Fruit fly (Drosophila melanogaster) whole organism: ENCODE data around the gene CG13970.

ENCODE experiments used
- CG8478 ChIP-seq: fragments of >200 bp; optimal IDR thresholded peaks from 2 replicates; lab custom pipeline; 2018; ENCODE audit warnings: inconsistent platforms
- Dll ChIP-seq: fragments of >200 bp; optimal IDR thresholded peaks from 2 replicates; lab custom pipeline; 2017
- EcR ChIP-seq, 2 experiments: fragments of >200 bp; optimal IDR thresholded peaks; 2 replicates each; lab custom pipeline; 2017; ENCODE audit warnings: missing biosample characterization in 2 of 2, missing genetic modification characterization in 2 of 2, missing genetic modification reagents in 2 of 2
- pan ChIP-seq: fragments of >200 bp; optimal IDR thresholded peaks from 2 replicates; lab custom pipeline; 2017
- psq ChIP-seq: fragments of >200 bp; optimal IDR thresholded peaks from 2 replicates; lab custom pipeline; 2017
- usp ChIP-seq: fragments of >200 bp; optimal IDR thresholded peaks from 2 replicates; lab custom pipeline; 2017; ENCODE audit warnings: missing biosample characterization, missing genetic modification characterization, mixed read lengths

Gene CG13970

DNA sequence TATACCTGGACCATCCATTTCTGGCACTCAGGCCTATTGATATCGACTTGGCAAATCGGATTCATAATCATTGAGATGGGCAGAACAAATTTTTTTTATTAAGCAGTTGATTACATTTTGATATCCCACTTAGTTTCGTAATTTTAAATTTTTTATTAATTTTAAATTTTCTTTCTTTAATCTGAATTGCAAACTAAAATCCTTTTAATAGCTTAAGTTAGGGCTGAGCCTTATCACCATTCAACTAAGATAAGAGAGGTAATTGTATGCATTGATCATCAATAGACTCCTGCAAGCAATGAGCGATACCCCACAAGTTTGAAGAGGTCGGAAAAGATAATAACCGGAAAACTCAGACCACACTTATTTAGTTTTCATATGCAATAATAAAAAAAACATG, at the start of gene CG13970:
Gene CG13970 (minus strand): TSS at position 101 of the 400 bp plus-strand sequence.
- TF ChIP-seq CG8478 (lab: Kevin White, UChicago) (no peak), pan (lab: Kevin White, UChicago) (no peak)

- TF ChIP-seq psq (no peak), usp (GFP tag; lab: Kevin White, UChicago) (no peak), pan (lab: Kevin White, UChicago) (no peak), EcR (GFP tag; optimal IDR thresholded peaks at IDR 0.05; lab: Kevin White, UChicago) (no peak), CG8478 (lab: Kevin White, UChicago) (no peak), Dll (lab: Kevin White, UChicago) (no peak)
Measured at dm6 chr2L:20148368-20148767, 44.4 kb upstream of the CG13970 start.

- TF ChIP-seq pan (lab: Kevin White, UChicago) = no peak
- TF ChIP-seq psq = no peak
- TF ChIP-seq usp (GFP tag; lab: Kevin White, UChicago) = no peak
- TF ChIP-seq Dll (lab: Kevin White, UChicago) = no peak
- no peak for TF ChIP-seq EcR (GFP tag; optimal IDR thresholded peaks at IDR 0.05; lab: Kevin White, UChicago)
- TF ChIP-seq CG8478 (lab: Kevin White, UChicago) = no peak
Measured at dm6 chr2L:20146218-20146617, 42.3 kb upstream of the CG13970 start.

DNA sequence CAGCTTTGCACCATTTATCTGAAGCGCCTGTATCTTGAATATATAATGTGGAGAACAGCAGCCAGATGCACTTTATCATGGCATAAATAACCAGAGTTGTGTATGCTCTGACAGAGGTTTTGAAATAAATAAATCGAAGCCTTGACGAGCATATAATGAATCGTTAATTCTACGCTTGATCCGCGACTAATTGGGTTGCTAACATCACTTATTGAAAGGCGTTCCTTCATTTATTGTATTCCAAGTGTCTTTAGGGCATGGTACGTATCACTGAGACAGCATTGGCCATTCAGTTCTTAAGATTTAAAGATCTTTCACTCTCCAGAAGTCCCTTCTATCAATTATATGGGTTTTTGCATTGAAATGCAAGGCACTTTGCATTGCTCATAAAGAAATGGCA, 30.9 kb upstream of the CG13970 start, which contains the start of gene CG10651:
Gene CG10651 (minus strand): TSS at position 101 of the 400 bp plus-strand sequence.
- TF ChIP-seq psq = no peak
- no peak for TF ChIP-seq Dll (lab: Kevin White, UChicago)
- no peak for TF ChIP-seq pan (lab: Kevin White, UChicago)
- TF ChIP-seq CG8478 (lab: Kevin White, UChicago) = no peak
- TF ChIP-seq usp (GFP tag; lab: Kevin White, UChicago) = no peak
- TF ChIP-seq EcR (GFP tag; optimal IDR thresholded peaks at IDR 0.05; lab: Kevin White, UChicago) = no peak

dm6 chr2L:20121233-20121551, 17.2 kb upstream of the CG13970 start:
- TF ChIP-seq psq = no peak
- no peak for TF ChIP-seq usp (GFP tag; lab: Kevin White, UChicago)

- TF ChIP-seq CG8478 (lab: Kevin White, UChicago) (no peak), psq (no peak), usp (GFP tag; lab: Kevin White, UChicago) (no peak), Dll (lab: Kevin White, UChicago) (no peak), pan (lab: Kevin White, UChicago) (no peak)
Measured at dm6 chr2L:20120388-20121232, 16.7 kb upstream of the CG13970 start.

DNA sequence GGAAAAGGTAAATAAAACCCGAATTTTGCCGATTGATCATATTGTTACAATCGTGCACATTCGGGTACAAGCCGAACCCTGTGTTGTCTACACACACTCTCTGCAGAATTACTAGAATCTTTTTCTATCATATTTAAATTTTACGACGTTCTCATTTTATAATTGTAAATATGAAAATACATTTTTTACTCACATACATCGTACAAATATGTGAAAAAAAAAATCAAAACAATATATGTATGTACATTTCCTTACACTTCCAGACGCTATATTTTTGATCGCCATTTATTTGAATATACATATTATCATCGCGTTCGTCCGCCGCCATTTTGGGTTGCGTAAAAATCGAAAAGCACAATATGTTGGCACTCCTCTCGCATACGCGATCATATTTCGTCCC, 13.8 kb upstream of the CG13970 start:
- TF ChIP-seq psq = no peak
- TF ChIP-seq usp (GFP tag; lab: Kevin White, UChicago) = no peak
- no peak for TF ChIP-seq EcR (GFP tag; optimal IDR thresholded peaks at IDR 0.05; lab: Kevin White, UChicago)
- no peak for TF ChIP-seq CG8478 (lab: Kevin White, UChicago)
- TF ChIP-seq pan (lab: Kevin White, UChicago) = no peak
- TF ChIP-seq Dll (lab: Kevin White, UChicago) = no peak

- no peak for TF ChIP-seq EcR (GFP tag; optimal IDR thresholded peaks at IDR 0.05; lab: Kevin White, UChicago)
- TF ChIP-seq Dll (lab: Kevin White, UChicago) = no peak
- no peak for TF ChIP-seq CG8478 (lab: Kevin White, UChicago)
- TF ChIP-seq psq = no peak
Measured at dm6 chr2L:20115865-20116264, 11.9 kb upstream of the CG13970 start.

dm6 chr2L:20106595-20106994, 2.6 kb upstream of the CG13970 start:
- TF ChIP-seq EcR (GFP tag; optimal IDR thresholded peaks at IDR 0.05; lab: Kevin White, UChicago) = no peak
- no peak for TF ChIP-seq pan (lab: Kevin White, UChicago)

- no peak for TF ChIP-seq usp (GFP tag; lab: Kevin White, UChicago)
- no peak for TF ChIP-seq pan (lab: Kevin White, UChicago)
- no peak for TF ChIP-seq CG8478 (lab: Kevin White, UChicago)
- no peak for TF ChIP-seq Dll (lab: Kevin White, UChicago)
- TF ChIP-seq EcR (GFP tag; optimal IDR thresholded peaks at IDR 0.05; lab: Kevin White, UChicago) = no peak
- TF ChIP-seq psq = no peak
Measured at dm6 chr2L:20104526-20104925, 576 bp upstream of the CG13970 start.

dm6 chr2L:20098194-20098593, 5.8 kb downstream of the CG13970 start:
- no peak for TF ChIP-seq CG8478 (lab: Kevin White, UChicago)
- no peak for TF ChIP-seq Dll (lab: Kevin White, UChicago)
- no peak for TF ChIP-seq EcR (GFP tag; optimal IDR thresholded peaks at IDR 0.05; lab: Kevin White, UChicago)
- no peak for TF ChIP-seq psq
- no peak for TF ChIP-seq usp (GFP tag; lab: Kevin White, UChicago)
- TF ChIP-seq pan (lab: Kevin White, UChicago) = no peak

DNA sequence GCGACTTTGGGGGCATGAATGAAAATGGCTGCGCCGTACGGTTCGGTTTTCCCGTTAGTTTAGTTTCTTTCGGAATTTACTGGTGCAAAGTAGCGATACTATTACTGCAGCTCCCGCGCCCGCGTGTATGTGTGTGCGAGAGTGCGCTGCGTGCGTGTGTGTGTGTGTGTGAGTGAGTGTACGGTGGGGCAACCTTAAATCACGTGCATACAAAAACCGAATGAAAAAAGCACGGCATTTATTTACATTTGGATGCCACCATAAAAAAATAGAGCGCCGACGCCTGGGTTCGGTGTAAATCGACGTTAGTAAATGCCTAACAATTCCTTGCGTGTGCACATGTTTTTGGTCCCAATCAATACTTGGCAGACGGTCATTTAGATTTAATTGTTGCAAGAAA, 6.2 kb downstream of the CG13970 start:
- TF ChIP-seq CG8478 (lab: Kevin White, UChicago) = no peak
- no peak for TF ChIP-seq EcR (GFP tag; optimal IDR thresholded peaks at IDR 0.05; lab: Kevin White, UChicago)
- TF ChIP-seq pan (lab: Kevin White, UChicago) = no peak
- TF ChIP-seq Dll (lab: Kevin White, UChicago) = no peak
- TF ChIP-seq psq = no peak
- TF ChIP-seq usp (GFP tag; lab: Kevin White, UChicago) = no peak
